Fruit fly (Drosophila melanogaster) whole organism, embryonic: ENCODE data around the gene CG10063.
A peak's percentile ranks its signal among the peaks of the same experiment; 100 is the strongest.

ENCODE experiments used
- CG10366 ChIP-seq: fragments of 200-800 bp; sonication (Bioruptor generic); IDR thresholded peaks from 2 replicates; pipeline ENCODE4 v1.3.6; 2022; ENCODE audit warnings: missing biosample characterization, missing genetic modification characterization
- CG11085 ChIP-seq: fragments of 200-800 bp; sonication (Bioruptor generic); IDR thresholded peaks from 2 replicates; pipeline ENCODE4 v1.3.6; 2022; ENCODE audit warnings: missing biosample characterization, missing genetic modification characterization
- CG12219 ChIP-seq: fragments of 200-800 bp; sonication (Bioruptor generic); optimal IDR thresholded peaks from 3 replicates; lab custom pipeline; 2018; ENCODE audit warnings: missing biosample characterization, mild to moderate bottlenecking, missing genetic modification characterization
- CG1233 ChIP-seq: fragments of 200-800 bp; sonication (Bioruptor generic); optimal IDR thresholded peaks from 4 replicates; lab custom pipeline; 2018; ENCODE audit warnings: missing biosample characterization, mild to moderate bottlenecking, missing genetic modification characterization
- CG13296 ChIP-seq: fragments of 200-800 bp; sonication (Bioruptor generic); optimal IDR thresholded peaks from 3 replicates; lab custom pipeline; 2018; ENCODE audit warnings: missing biosample characterization, mild to moderate bottlenecking, missing genetic modification characterization
- CG16863 ChIP-seq: fragments of 200-800 bp; sonication (Bioruptor generic); optimal IDR thresholded peaks from 3 replicates; lab custom pipeline; 2016; ENCODE audit warnings: missing biosample characterization, missing genetic modification characterization
- CG17361 ChIP-seq: fragments of 200-800 bp; sonication (Bioruptor generic); IDR thresholded peaks from 3 replicates; pipeline ENCODE4 v1.3.6; 2022; ENCODE audit warnings: missing biosample characterization, missing genetic modification characterization
- CG18262 ChIP-seq: fragments of 200-800 bp; optimal IDR thresholded peaks from 3 replicates; lab custom pipeline; 2019; ENCODE audit warnings: missing biosample characterization, mild to moderate bottlenecking, missing genetic modification characterization, moderate library complexity
- CG2678 ChIP-seq: fragments of 200-800 bp; sonication (Bioruptor generic); optimal IDR thresholded peaks from 3 replicates; lab custom pipeline; 2019; ENCODE audit warnings: missing biosample characterization, mild to moderate bottlenecking, missing genetic modification characterization, moderate library complexity
- CG30403 ChIP-seq: fragments of 200-800 bp; sonication (Bioruptor generic); optimal IDR thresholded peaks from 3 replicates; lab custom pipeline; 2016; ENCODE audit warnings: missing biosample characterization, missing genetic modification characterization
- CG30431 ChIP-seq: fragments of 200-800 bp; sonication (Bioruptor generic); optimal IDR thresholded peaks from 2 replicates; lab custom pipeline; 2017; ENCODE audit warnings: missing biosample characterization, missing genetic modification characterization
- CG3065 ChIP-seq: fragments of 200-800 bp; sonication (Bioruptor generic); optimal IDR thresholded peaks from 2 replicates; lab custom pipeline; 2016; ENCODE audit warnings: missing biosample characterization, missing genetic modification characterization
- CG3163 ChIP-seq: fragments of 200-800 bp; sonication (Bioruptor generic); optimal IDR thresholded peaks from 3 replicates; lab custom pipeline; 2016; ENCODE audit warnings: missing biosample characterization, missing genetic modification characterization
- CG4617 ChIP-seq: fragments of 200-800 bp; sonication (Bioruptor generic); optimal IDR thresholded peaks from 3 replicates; lab custom pipeline; 2016; ENCODE audit warnings: missing biosample characterization, missing genetic modification characterization, borderline replicate concordance
- CG6272 ChIP-seq: fragments of 200-800 bp; sonication (Bioruptor generic); IDR thresholded peaks from 2 replicates; pipeline ENCODE4 v1.3.6; 2022; ENCODE audit warnings: missing biosample characterization, missing genetic modification characterization
- CG6765 ChIP-seq: fragments of 200-800 bp; sonication (Bioruptor generic); optimal IDR thresholded peaks from 3 replicates; lab custom pipeline; 2017; ENCODE audit warnings: missing biosample characterization, mild to moderate bottlenecking, missing genetic modification characterization
- CG7357 ChIP-seq: fragments of 200-800 bp; sonication (Bioruptor generic); IDR thresholded peaks from 3 replicates; pipeline ENCODE4 v1.3.6; 2022; ENCODE audit warnings: missing biosample characterization, missing genetic modification characterization
- CG7556 ChIP-seq: fragments of 200-800 bp; sonication (Bioruptor generic); optimal IDR thresholded peaks from 2 replicates; lab custom pipeline; 2017; ENCODE audit warnings: missing biosample characterization, mild to moderate bottlenecking, missing genetic modification characterization
- CG7839 ChIP-seq: fragments of 200-800 bp; sonication (Bioruptor generic); optimal IDR thresholded peaks from 3 replicates; lab custom pipeline; 2018; ENCODE audit warnings: missing biosample characterization, mild to moderate bottlenecking, missing genetic modification characterization, moderate library complexity
- CG9932 ChIP-seq: fragments of 200-800 bp; sonication (Bioruptor generic); IDR thresholded peaks from 2 replicates; pipeline ENCODE4 v1.3.6; 2022; ENCODE audit warnings: missing biosample characterization, missing genetic modification characterization
- CrebB ChIP-seq: fragments of 200-800 bp; sonication (Bioruptor generic); optimal IDR thresholded peaks from 3 replicates; lab custom pipeline; 2018; ENCODE audit warnings: missing biosample characterization, mild to moderate bottlenecking, missing genetic modification characterization
- D19B ChIP-seq: fragments of 200-800 bp; sonication (Bioruptor generic); optimal IDR thresholded peaks from 2 replicates; lab custom pipeline; 2017; ENCODE audit warnings: missing biosample characterization, mild to moderate bottlenecking, missing genetic modification characterization
- Doc2 ChIP-seq: fragments of 200-800 bp; sonication (Bioruptor generic); IDR thresholded peaks from 2 replicates; pipeline ENCODE4 v1.3.6; 2022; ENCODE audit warnings: missing biosample characterization, missing genetic modification characterization
- Doc3 ChIP-seq: fragments of 200-800 bp; sonication (Bioruptor generic); IDR thresholded peaks from 3 replicates; pipeline ENCODE4 v1.3.6; 2022; ENCODE audit warnings: missing biosample characterization, missing genetic modification characterization; ENCODE audit not compliant: partially characterized antibody
- Dref ChIP-seq: fragments of 200-800 bp; sonication (Bioruptor generic); IDR thresholded peaks from 2 replicates; pipeline ENCODE4 v1.3.6; 2022; ENCODE audit warnings: missing biosample characterization, missing genetic modification characterization
- ERR ChIP-seq: fragments of 200-800 bp; sonication (Bioruptor generic); optimal IDR thresholded peaks from 2 replicates; lab custom pipeline; 2016; ENCODE audit warnings: missing biosample characterization, missing genetic modification characterization
- H15 ChIP-seq: fragments of 200-800 bp; sonication (Bioruptor generic); IDR thresholded peaks from 3 replicates; pipeline ENCODE4 v1.3.6; 2022; ENCODE audit warnings: missing biosample characterization, missing genetic modification characterization
- Hr39 ChIP-seq: fragments of >200 bp; optimal IDR thresholded peaks from 2 replicates; lab custom pipeline; 2017
- MTF-1 ChIP-seq: fragments of 200-800 bp; sonication (Bioruptor generic); optimal IDR thresholded peaks from 2 replicates; lab custom pipeline; 2018; ENCODE audit warnings: missing biosample characterization, mild to moderate bottlenecking, missing genetic modification characterization, borderline replicate concordance
- Myb ChIP-seq: fragments of 200-800 bp; sonication (Bioruptor generic); optimal IDR thresholded peaks from 2 replicates; lab custom pipeline; 2016; ENCODE audit warnings: missing biosample characterization, missing genetic modification characterization
- Pdp1 ChIP-seq, 2 experiments: fragments of 200-800 bp; sonication (Bioruptor generic); optimal IDR thresholded peaks; 3 replicates each; lab custom pipeline; 2016; ENCODE audit warnings: missing biosample characterization in 2 of 2, missing genetic modification characterization in 2 of 2, mild to moderate bottlenecking in 1 of 2, moderate library complexity in 1 of 2
- Ravus ChIP-seq: fragments of 200-800 bp; sonication (Bioruptor generic); IDR thresholded peaks from 2 replicates; pipeline ENCODE4 v1.3.6; 2022; ENCODE audit warnings: missing biosample characterization, missing genetic modification characterization
- Sin3A ChIP-seq: fragments of >200 bp; optimal IDR thresholded peaks from 2 replicates; lab custom pipeline; 2018
- Stat92E ChIP-seq, 3 experiments: fragments of >200 bp in 2 of 3; fragments of 200-800 bp in 1 of 3; sonication (Bioruptor generic) in 1 of 3; optimal IDR thresholded peaks; 2 replicates each; lab custom pipeline; 2017 to 2019; ENCODE audit warnings: missing biosample characterization in 3 of 3, missing genetic modification characterization in 3 of 3, mild to moderate bottlenecking in 1 of 3, moderate library complexity in 1 of 3
- ac ChIP-seq: fragments of 200-800 bp; sonication (Bioruptor generic); optimal IDR thresholded peaks from 3 replicates; lab custom pipeline; 2017; ENCODE audit warnings: missing biosample characterization, mild to moderate bottlenecking, missing genetic modification characterization
- bsh ChIP-seq, 2 experiments: fragments of 200-800 bp; sonication (Bioruptor generic); optimal IDR thresholded peaks; 2 replicates each; lab custom pipeline; 2017 to 2018; ENCODE audit warnings: mild to moderate bottlenecking in 2 of 2, missing biosample characterization in 2 of 2, missing genetic modification characterization in 2 of 2, moderate library complexity in 1 of 2
- btn ChIP-seq: fragments of 200-800 bp; sonication (Bioruptor generic); optimal IDR thresholded peaks from 2 replicates; lab custom pipeline; 2016; ENCODE audit warnings: missing biosample characterization, missing genetic modification characterization
- chn ChIP-seq: fragments of 200-800 bp; sonication (Bioruptor generic); optimal IDR thresholded peaks from 2 replicates; lab custom pipeline; 2016; ENCODE audit warnings: missing biosample characterization, missing genetic modification characterization
- fd96Cb ChIP-seq: fragments of 200-800 bp; sonication (Bioruptor generic); optimal IDR thresholded peaks from 2 replicates; lab custom pipeline; 2018; ENCODE audit warnings: missing biosample characterization, mild to moderate bottlenecking, missing genetic modification characterization, moderate library complexity
- ftz-f1 ChIP-seq: fragments of 200-800 bp; sonication (Bioruptor generic); optimal IDR thresholded peaks from 2 replicates; lab custom pipeline; 2016; ENCODE audit warnings: missing biosample characterization, missing genetic modification characterization
- fu2 ChIP-seq: fragments of 200-800 bp; sonication (Bioruptor generic); optimal IDR thresholded peaks from 2 replicates; lab custom pipeline; 2016; ENCODE audit warnings: missing biosample characterization, missing genetic modification characterization
- h ChIP-seq: fragments of >200 bp; optimal IDR thresholded peaks from 2 replicates; lab custom pipeline; 2017
- her ChIP-seq: fragments of 200-800 bp; sonication (Bioruptor generic); optimal IDR thresholded peaks from 2 replicates; lab custom pipeline; 2016; ENCODE audit warnings: missing biosample characterization, missing genetic modification characterization
- kay ChIP-seq: fragments of 200-800 bp; sonication (Bioruptor generic); optimal IDR thresholded peaks from 2 replicates; lab custom pipeline; 2016; ENCODE audit warnings: missing biosample characterization, missing genetic modification characterization
- lmd ChIP-seq: fragments of 200-800 bp; sonication (Bioruptor generic); IDR thresholded peaks from 2 replicates; pipeline ENCODE4 v1.3.6; 2022; ENCODE audit warnings: missing biosample characterization, missing genetic modification characterization
- phol ChIP-seq: fragments of 200-800 bp; sonication (Bioruptor generic); optimal IDR thresholded peaks from 3 replicates; lab custom pipeline; 2018; ENCODE audit warnings: missing biosample characterization, mild to moderate bottlenecking, missing genetic modification characterization, moderate library complexity
- stc ChIP-seq: fragments of 200-800 bp; sonication (Bioruptor generic); IDR thresholded peaks from 2 replicates; pipeline ENCODE4 v1.3.6; 2022; ENCODE audit warnings: missing biosample characterization, missing genetic modification characterization
- tap ChIP-seq: fragments of 200-800 bp; optimal IDR thresholded peaks from 3 replicates; lab custom pipeline; 2019; ENCODE audit warnings: missing biosample characterization, mild to moderate bottlenecking, missing genetic modification characterization, moderate library complexity
- unpg ChIP-seq: fragments of 200-800 bp; sonication (Bioruptor generic); optimal IDR thresholded peaks from 3 replicates; lab custom pipeline; 2018; ENCODE audit warnings: missing biosample characterization, mild to moderate bottlenecking, missing genetic modification characterization, moderate library complexity

Gene CG10063

dm6 chr3L:6955254-6956229, 16.7 kb downstream of the CG10063 start, which contains the start of the genes CG10077 and CG9948 (continued):
- TF ChIP-seq CG7556 (peak; percentile 84), her (GFP tag; lab: Kevin White, UChicago) (peak; percentile 11), unpg (peak; percentile 93), Hr39 (no peak), ac (GFP tag; lab: Kevin White, UChicago) (peak; percentile 28), CG30431 (GFP tag; lab: Kevin White, UChicago) (no peak), CG3065 (GFP tag; lab: Kevin White, UChicago) (peak; percentile 63), CG6765 (GFP tag; lab: Kevin White, UChicago) (peak; percentile 75), CG17361 (GFP tag; lab: Robert Waterston, UW) (peak; percentile 90), Myb (GFP tag; lab: Kevin White, UChicago) (peak; percentile 31), CG16863 (GFP tag; lab: Kevin White, UChicago) (peak; percentile 65), ERR (GFP tag; lab: Kevin White, UChicago) (peak; percentile 21), Sin3A (lab: Kevin White, UChicago) (no peak), CG4617 (peak; percentile 82), CG7839 (tag; lab: Kevin White, UChicago) (peak; percentile 93), CG2678 (peak; percentile 93), Pdp1 (GFP tag; optimal IDR thresholded peaks at IDR 0.05; lab: Kevin White, UChicago) (peak; percentile 75 to 76), Doc2 (GFP tag; lab: Robert Waterston, UW) (no peak), CG30403 (GFP tag; lab: Kevin White, UChicago) (peak; percentile 87), kay (GFP tag; lab: Kevin White, UChicago) (peak; percentile 47), CG13296 (GFP tag; lab: Kevin White, UChicago) (peak; percentile 87), CG11085 (GFP tag; lab: Robert Waterston, UW) (peak; percentile 90), fd96Cb (tag; lab: Kevin White, UChicago) (peak; percentile 88), CG18262 (tag; lab: Kevin White, UChicago) (peak; percentile 89), CG9932 (GFP tag; lab: Robert Waterston, UW) (peak; percentile 93), h (lab: Kevin White, UChicago) (no peak), ftz-f1 (GFP tag; lab: Kevin White, UChicago) (no peak), CG12219 (GFP tag; lab: Kevin White, UChicago) (peak; percentile 87), lmd (peak; percentile 93), stc (GFP tag; lab: Robert Waterston, UW) (peak; percentile 91), btn (GFP tag; lab: Kevin White, UChicago) (no peak), chn (GFP tag; lab: Kevin White, UChicago) (peak; percentile 78), D19B (GFP tag; lab: Kevin White, UChicago) (peak; percentile 78), Stat92E (GFP tag; optimal IDR thresholded peaks at IDR 0.05; lab: Kevin White, UChicago) (peak in 1 of 3 experiments; percentile 76), Dref (GFP tag; lab: Robert Waterston, UW) (peak; percentile 87), phol (peak; percentile 94), CG7357 (GFP tag; lab: Robert Waterston, UW) (peak; percentile 77), fu2 (GFP tag; lab: Kevin White, UChicago) (peak; percentile 34), bsh (GFP tag; optimal IDR thresholded peaks at IDR 0.05; lab: Kevin White, UChicago) (peak; percentile 73 to 94), CG6272 (GFP tag; lab: Robert Waterston, UW) (peak; percentile 76), MTF-1 (GFP tag; lab: Kevin White, UChicago) (peak; percentile 78), CG10366 (GFP tag; lab: Robert Waterston, UW) (peak; percentile 89), Doc3 (peak; percentile 82), CG1233 (peak; percentile 86), Ravus (GFP tag; lab: Robert Waterston, UW) (peak; percentile 80), H15 (GFP tag; lab: Robert Waterston, UW) (peak; percentile 88), CG3163 (no peak), tap (tag; lab: Kevin White, UChicago) (peak; percentile 91), CrebB (tag; lab: Kevin White, UChicago) (peak; percentile 84)
